Worm (Caenorhabditis elegans) whole organism, L4/young adult: Measurements from ENCODE around the gene F56A11.6.

ENCODE experiments used
- dao-5 ChIP-seq: sonication (generic microtip); optimal IDR thresholded peaks from 2 replicates; lab custom pipeline; 2016; ENCODE audit warnings: missing genotype, missing genetic modification characterization, moderate library complexity, missing compliant biosample characterization
- him-1 ChIP-seq: sonication (generic microtip); optimal IDR thresholded peaks from 2 replicates; lab custom pipeline; 2016; ENCODE audit warnings: missing genotype, missing genetic modification reagents, missing genetic modification characterization, missing compliant biosample characterization

DNA sequence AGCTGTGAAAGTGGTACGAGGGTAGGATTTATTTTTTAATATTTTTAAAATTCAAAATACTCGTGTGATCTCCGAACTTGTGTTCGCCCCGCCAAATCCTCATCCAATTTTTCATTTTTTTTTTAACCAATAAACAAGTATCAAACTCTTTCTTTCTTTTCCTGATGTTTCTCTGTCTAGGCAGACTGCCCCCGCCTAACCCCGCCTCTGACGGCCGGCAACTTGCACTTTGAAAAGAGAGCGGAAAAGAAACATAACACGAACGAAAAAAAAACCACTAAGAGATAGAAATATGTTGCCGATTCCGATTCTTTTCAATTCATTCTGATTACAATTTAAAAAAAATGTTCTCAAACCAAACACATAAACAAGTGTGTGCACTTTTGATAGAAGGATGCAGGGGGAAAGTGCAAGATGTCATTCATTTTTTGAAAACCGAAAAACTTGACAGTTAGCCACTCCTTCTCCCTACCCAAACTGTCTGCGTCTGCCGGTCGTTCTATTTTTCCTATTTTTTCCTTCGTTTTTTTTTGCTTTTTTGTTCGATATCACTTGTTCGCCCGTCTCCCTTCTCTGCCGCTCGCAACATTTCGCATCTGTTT is 44.0 kb upstream of the F56A11.6 start:
- no peak for TF ChIP-seq him-1 (tag; lab: Kevin White, UChicago)
- TF ChIP-seq dao-5 (tag; lab: Kevin White, UChicago), result no peak
